Worm (Caenorhabditis elegans) whole organism, young adult: Measurements from ENCODE around the gene K10G9.2.

ENCODE experiments used
- B0261.1 ChIP-seq: sonication (generic microtip); optimal IDR thresholded peaks from 2 replicates; lab custom pipeline; 2016; ENCODE audit warnings: mild to moderate bottlenecking, missing genetic modification characterization, moderate library complexity, missing compliant biosample characterization
- B0336.3 ChIP-seq: fragments of 200-800 bp; sonication (Bioruptor generic); IDR thresholded peaks from 2 replicates; pipeline ENCODE4 v1.3.6; 2022; ENCODE audit warnings: missing genetic modification characterization, missing compliant biosample characterization
- D2030.7 ChIP-seq: fragments of 200-800 bp; sonication (Bioruptor generic); IDR thresholded peaks from 2 replicates; pipeline ENCODE4 v1.3.6; 2022; ENCODE audit warnings: missing genetic modification reagents, missing genetic modification characterization, missing compliant biosample characterization
- F33H1.4 ChIP-seq: fragments of 200-800 bp; sonication (Bioruptor generic); IDR thresholded peaks from 2 replicates; pipeline ENCODE4 v1.3.6; 2022; ENCODE audit warnings: missing genetic modification reagents, missing genetic modification characterization, missing compliant biosample characterization
- F52B5.7 ChIP-seq: sonication (generic microtip); optimal IDR thresholded peaks from 2 replicates; lab custom pipeline; 2016; ENCODE audit warnings: mild to moderate bottlenecking, missing genetic modification characterization, missing compliant biosample characterization
- F55B11.4 ChIP-seq: sonication (generic microtip); optimal IDR thresholded peaks from 2 replicates; lab custom pipeline; 2016; ENCODE audit warnings: missing compliant biosample characterization, missing genetic modification characterization, borderline replicate concordance; ENCODE audit not compliant: insufficient read depth
- Y53F4B.3 ChIP-seq: fragments of 200-800 bp; sonication (Bioruptor generic); IDR thresholded peaks from 2 replicates; pipeline ENCODE4 v1.3.6; 2022; ENCODE audit warnings: missing genetic modification reagents, missing genetic modification characterization, missing compliant biosample characterization
- Y67H2A.10 ChIP-seq: fragments of 200-800 bp; sonication (Bioruptor generic); conservative IDR thresholded peaks from 2 replicates; pipeline ENCODE4 v1.3.6; 2022; ENCODE audit warnings: missing genetic modification reagents, missing genetic modification characterization, missing compliant biosample characterization
- Y95B8A.8 ChIP-seq: fragments of 200-800 bp; sonication (Bioruptor generic); IDR thresholded peaks from 2 replicates; pipeline ENCODE4 v1.3.6; 2022; ENCODE audit warnings: missing genetic modification reagents, missing genetic modification characterization, missing compliant biosample characterization
- akir-1 ChIP-seq: fragments of 200-800 bp; sonication (Bioruptor generic); optimal IDR thresholded peaks from 2 replicates; lab custom pipeline; 2018; ENCODE audit warnings: mild to moderate bottlenecking, missing genetic modification characterization, moderate library complexity, missing compliant biosample characterization
- aptf-3 ChIP-seq: fragments of 200-800 bp; sonication (Bioruptor generic); IDR thresholded peaks from 2 replicates; pipeline ENCODE4 v1.3.6; 2022; ENCODE audit warnings: missing genetic modification characterization, missing compliant biosample characterization
- attf-5 ChIP-seq: fragments of 200-800 bp; sonication (Bioruptor generic); optimal IDR thresholded peaks from 2 replicates; lab custom pipeline; 2018; ENCODE audit warnings: mild to moderate bottlenecking, missing genetic modification characterization, missing compliant biosample characterization
- ccch-3 ChIP-seq: fragments of 200-800 bp; sonication (Bioruptor generic); optimal IDR thresholded peaks from 2 replicates; lab custom pipeline; 2018; ENCODE audit warnings: mild to moderate bottlenecking, missing genetic modification characterization, missing compliant biosample characterization
- cebp-1 ChIP-seq, 2 experiments: fragments of 200-800 bp in 1 of 2; sonication (Bioruptor generic) in 1 of 2; sonication (generic microtip) in 1 of 2; IDR thresholded peaks in 1 of 2; optimal IDR thresholded peaks in 1 of 2; 2 replicates each; pipeline versions ENCODE4 v1.3.6 to Lab custom; 2017 to 2022; ENCODE audit warnings: missing compliant biosample characterization in 2 of 2, missing genetic modification characterization in 2 of 2, mild to moderate bottlenecking in 1 of 2, missing genetic modification reagents in 1 of 2, moderate library complexity in 1 of 2
- cebp-2 ChIP-seq: fragments of 200-800 bp; sonication (Bioruptor generic); IDR thresholded peaks from 2 replicates; pipeline ENCODE4 v1.3.6; 2022; ENCODE audit warnings: missing genetic modification characterization, missing compliant biosample characterization
- ceh-27 ChIP-seq: fragments of 200-800 bp; sonication (Bioruptor generic); optimal IDR thresholded peaks from 2 replicates; lab custom pipeline; 2018; ENCODE audit warnings: mild to moderate bottlenecking, missing genetic modification characterization, moderate library complexity, missing compliant biosample characterization
- ceh-40 ChIP-seq: fragments of 200-800 bp; sonication (Bioruptor generic); IDR thresholded peaks from 2 replicates; pipeline ENCODE4 v1.3.6; 2022; ENCODE audit warnings: missing genetic modification characterization, missing compliant biosample characterization
- ceh-91 ChIP-seq: fragments of 200-800 bp; sonication (Bioruptor generic); IDR thresholded peaks from 2 replicates; pipeline ENCODE4 v1.3.6; 2022; ENCODE audit warnings: missing genetic modification reagents, missing genetic modification characterization, missing compliant biosample characterization
- egl-44 ChIP-seq: fragments of 200-800 bp; sonication (Bioruptor generic); IDR thresholded peaks from 2 replicates; pipeline ENCODE4 v1.3.6; 2022; ENCODE audit warnings: missing genetic modification reagents, missing genetic modification characterization, missing compliant biosample characterization
- egrh-3 ChIP-seq: fragments of 200-800 bp; sonication (Bioruptor generic); IDR thresholded peaks from 2 replicates; pipeline ENCODE4 v1.3.6; 2022; ENCODE audit warnings: missing genetic modification reagents, missing genetic modification characterization, missing compliant biosample characterization
- hlh-12 ChIP-seq: sonication (generic microtip); optimal IDR thresholded peaks from 2 replicates; lab custom pipeline; 2016; ENCODE audit warnings: missing genetic modification characterization, missing compliant biosample characterization
- hlh-26 ChIP-seq: fragments of 200-800 bp; sonication (Bioruptor generic); conservative IDR thresholded peaks from 2 replicates; pipeline ENCODE4 v1.3.6; 2022; ENCODE audit warnings: missing genetic modification reagents, missing genetic modification characterization, missing compliant biosample characterization
- hsf-1 ChIP-seq: fragments of 200-800 bp; sonication (Bioruptor generic); IDR thresholded peaks from 2 replicates; pipeline ENCODE4 v1.3.6; 2022; ENCODE audit warnings: missing genetic modification reagents, missing genetic modification characterization, missing compliant biosample characterization
- lin-26 ChIP-seq: fragments of 200-800 bp; sonication (Bioruptor generic); IDR thresholded peaks from 2 replicates; pipeline ENCODE4 v1.3.6; 2022; ENCODE audit warnings: missing genetic modification reagents, missing genetic modification characterization, missing compliant biosample characterization
- lin-35 ChIP-seq, 3 experiments: fragments of 150-350 bp in 2 of 3; sonication (generic microtip) in 1 of 3; optimal IDR thresholded peaks; 2 replicates each; lab custom pipeline; 2014 to 2018; ENCODE audit warnings: missing biosample characterization in 3 of 3, missing genetic modification characterization in 3 of 3, missing genetic modification reagents in 3 of 3
- lsl-1 ChIP-seq: fragments of 200-800 bp; sonication (Bioruptor generic); optimal IDR thresholded peaks from 2 replicates; lab custom pipeline; 2018; ENCODE audit warnings: mild to moderate bottlenecking, missing genetic modification characterization, moderate library complexity, missing compliant biosample characterization
- madf-6 ChIP-seq: fragments of 200-800 bp; sonication (Bioruptor generic); IDR thresholded peaks from 2 replicates; pipeline ENCODE4 v1.3.6; 2022; ENCODE audit warnings: missing genetic modification reagents, missing genetic modification characterization, missing compliant biosample characterization
- madf-8 ChIP-seq: fragments of 200-800 bp; sonication (Bioruptor generic); conservative IDR thresholded peaks from 2 replicates; pipeline ENCODE4 v1.3.6; 2022; ENCODE audit warnings: missing genetic modification reagents, missing genetic modification characterization, missing compliant biosample characterization
- mcd-1 ChIP-seq: fragments of 200-800 bp; sonication (Bioruptor generic); IDR thresholded peaks from 2 replicates; pipeline ENCODE4 v1.3.6; 2022; ENCODE audit warnings: missing genetic modification reagents, missing genetic modification characterization, missing compliant biosample characterization
- mel-28 ChIP-seq: sonication (generic microtip); optimal IDR thresholded peaks from 2 replicates; lab custom pipeline; 2016; ENCODE audit warnings: borderline replicate concordance, mild to moderate bottlenecking, missing genetic modification characterization, missing compliant biosample characterization
- nfya-1 ChIP-seq: sonication (generic microtip); optimal IDR thresholded peaks from 2 replicates; lab custom pipeline; 2017; ENCODE audit warnings: antibody characterized with exemption, missing compliant biosample characterization, missing genetic modification characterization, borderline replicate concordance; ENCODE audit not compliant: insufficient read depth
- nfya-2 ChIP-seq: fragments of 200-800 bp; sonication (Bioruptor generic); IDR thresholded peaks from 2 replicates; pipeline ENCODE4 v1.3.6; 2022; ENCODE audit warnings: missing genetic modification reagents, missing genetic modification characterization, missing compliant biosample characterization
- nfyb-1 ChIP-seq: fragments of 200-800 bp; sonication (Bioruptor generic); IDR thresholded peaks from 2 replicates; pipeline ENCODE4 v1.3.6; 2022; ENCODE audit warnings: missing genetic modification reagents, missing genetic modification characterization, missing compliant biosample characterization
- rcor-1 ChIP-seq: fragments of 200-800 bp; sonication (Bioruptor generic); IDR thresholded peaks from 2 replicates; pipeline ENCODE4 v1.3.6; 2022; ENCODE audit warnings: missing genetic modification reagents, missing genetic modification characterization, missing compliant biosample characterization
- rec-8 ChIP-seq, 2 experiments: sonication (generic microtip); optimal IDR thresholded peaks; 2 replicates each; lab custom pipeline; 2016; ENCODE audit warnings: mild to moderate bottlenecking in 2 of 2, missing genetic modification characterization in 2 of 2, missing genetic modification reagents in 2 of 2, missing genotype in 2 of 2, missing biosample characterization in 1 of 2, missing compliant biosample characterization in 1 of 2, moderate library complexity in 1 of 2
- snpc-1.1 ChIP-seq: sonication (generic microtip); optimal IDR thresholded peaks from 2 replicates; lab custom pipeline; 2017; ENCODE audit warnings: missing genetic modification characterization, mild to moderate bottlenecking, missing compliant biosample characterization, antibody characterized with exemption, moderate library complexity, missing genotype, missing genetic modification reagents; ENCODE audit not compliant: insufficient read depth
- somi-1 ChIP-seq: fragments of 200-800 bp; sonication (Bioruptor generic); optimal IDR thresholded peaks from 2 replicates; lab custom pipeline; 2018; ENCODE audit warnings: mild to moderate bottlenecking, missing genetic modification characterization, missing compliant biosample characterization
- tbx-9 ChIP-seq: sonication (generic microtip); optimal IDR thresholded peaks from 2 replicates; lab custom pipeline; 2016; ENCODE audit warnings: borderline replicate concordance, missing genetic modification characterization, inconsistent platforms, missing compliant biosample characterization
- xnd-1 ChIP-seq: sonication (generic microtip); optimal IDR thresholded peaks from 2 replicates; lab custom pipeline; 2016; ENCODE audit warnings: missing genotype, missing genetic modification reagents, missing genetic modification characterization, missing compliant biosample characterization
- ztf-18 ChIP-seq: sonication (generic microtip); optimal IDR thresholded peaks from 2 replicates; lab custom pipeline; 2016; ENCODE audit warnings: missing genotype, mild to moderate bottlenecking, missing genetic modification characterization, missing compliant biosample characterization
- ztf-3 ChIP-seq: fragments of 200-800 bp; sonication (Bioruptor generic); optimal IDR thresholded peaks from 2 replicates; lab custom pipeline; 2018; ENCODE audit warnings: mild to moderate bottlenecking, missing genetic modification characterization, missing compliant biosample characterization

K10G9.2 gene

ce11 chrIII:10330372-10331062, 44.8 kb downstream of the K10G9.2 start, which contains the start of gene nex-2:
TSS of gene nex-2 (minus strand) at chrIII:10330422.
- TF ChIP-seq xnd-1 (tag; lab: Kevin White, UChicago) (peak; percentile 71), Y95B8A.8 (GFP tag; lab: Robert Waterston, UW) (no peak), ztf-18 (tag; lab: Kevin White, UChicago) (peak; percentile 0), hlh-12 (tag; lab: Kevin White, UChicago) (no peak), tbx-9 (tag; lab: Kevin White, UChicago) (no peak), hlh-26 (no peak), cebp-1 (GFP tag; IDR thresholded peaks at IDR 0.05; lab: Robert Waterston, UW) (no peak), cebp-1 (tag; optimal IDR thresholded peaks at IDR 0.05; lab: Kevin White, UChicago) (no peak), madf-6 (peak; percentile 89), madf-8 (peak; percentile 83), F33H1.4 (GFP tag; lab: Robert Waterston, UW) (peak; percentile 67), D2030.7 (0 out of 2 replicates have a peak, but pooled peaks have one; percentile 36), mcd-1 (GFP tag; lab: Robert Waterston, UW) (no peak), ceh-40 (no peak), lsl-1 (peak; percentile 90)

ce11 chrIII:10331232-10331631, 45.5 kb downstream of the K10G9.2 start:
- TF ChIP-seq hsf-1 (peak; percentile 70; the same call in 1 of the 2 replicates), B0261.1 (tag; lab: Kevin White, UChicago) (no peak), lin-35 (GFP tag; optimal IDR thresholded peaks at IDR 0.05; lab: Kevin White, UChicago) (peak in 1 of 3 experiments; percentile 11), tbx-9 (tag; lab: Kevin White, UChicago) (peak; percentile 56), B0336.3 (GFP tag; lab: Robert Waterston, UW) (0 out of 2 replicates have a peak, but pooled peaks have one; percentile 29), Y67H2A.10 (GFP tag; lab: Robert Waterston, UW) (no peak), nfyb-1 (GFP tag; lab: Robert Waterston, UW) (0 out of 2 replicates have a peak, but pooled peaks have one; percentile 37), cebp-1 (GFP tag; IDR thresholded peaks at IDR 0.05; lab: Robert Waterston, UW) (peak; percentile 64; the same call in 1 of the 2 replicates), cebp-1 (tag; optimal IDR thresholded peaks at IDR 0.05; lab: Kevin White, UChicago) (peak; percentile 94), rec-8 (tag; optimal IDR thresholded peaks at IDR 0.05; lab: Kevin White, UChicago) (no peak), ceh-91 (GFP tag; lab: Robert Waterston, UW) (no peak), attf-5 (GFP tag; lab: Kevin White, UChicago) (peak; percentile 6), akir-1 (GFP tag; lab: Kevin White, UChicago) (no peak), mel-28 (tag; lab: Kevin White, UChicago) (no peak)

- TF ChIP-seq Y67H2A.10 (GFP tag; lab: Robert Waterston, UW) (no peak), ceh-27 (no peak), F52B5.7 (tag; lab: Kevin White, UChicago) (no peak), nfya-2 (GFP tag; lab: Robert Waterston, UW) (no peak), aptf-3 (no peak), rcor-1 (GFP tag; lab: Robert Waterston, UW) (no peak), snpc-1.1 (tag; lab: Kevin White, UChicago) (no peak), cebp-2 (GFP tag; lab: Robert Waterston, UW) (no peak), ccch-3 (no peak), nfya-1 (tag; lab: Kevin White, UChicago) (no peak), somi-1 (GFP tag; lab: Kevin White, UChicago) (no peak), hsf-1 (no peak), Y95B8A.8 (GFP tag; lab: Robert Waterston, UW) (no peak), ztf-18 (tag; lab: Kevin White, UChicago) (no peak), ztf-3 (GFP tag; lab: Kevin White, UChicago) (no peak), lin-26 (GFP tag; lab: Robert Waterston, UW) (no peak), F55B11.4 (tag; lab: Kevin White, UChicago) (no peak), Y53F4B.3 (GFP tag; lab: Robert Waterston, UW) (no peak), egl-44 (GFP tag; lab: Robert Waterston, UW) (no peak), egrh-3 (GFP tag; lab: Robert Waterston, UW) (no peak)
Observed at ce11 chrIII:10332560-10332959, 46.8 kb downstream of the K10G9.2 start, which contains the start of gene T07C4.12. TSS of gene T07C4.12 (minus strand) at chrIII:10332660.
